Worm (Caenorhabditis elegans) whole organism, L4 larva: ENCODE data around the gene csp-2.

Experiments
- ZK546.5 ChIP-seq, 2 experiments: sonication (generic microtip); optimal IDR thresholded peaks; 2 replicates each; lab custom pipeline; 2017; ENCODE audit warnings: missing biosample characterization in 2 of 2, missing genetic modification characterization in 2 of 2
- fkh-10 ChIP-seq: fragments of 150-350 bp; optimal IDR thresholded peaks from 2 replicates; lab custom pipeline; 2014; ENCODE audit warnings: missing biosample characterization, missing genetic modification reagents, missing genetic modification characterization
- lir-3 ChIP-seq: sonication (generic microtip); optimal IDR thresholded peaks from 2 replicates; lab custom pipeline; 2016; ENCODE audit warnings: mild to moderate bottlenecking, missing genetic modification characterization, missing compliant biosample characterization
- nhr-237 ChIP-seq: sonication (generic microtip); optimal IDR thresholded peaks from 2 replicates; lab custom pipeline; 2017; ENCODE audit warnings: missing biosample characterization, missing genetic modification characterization
- pha-4 ChIP-seq, 2 experiments: fragments of 150-350 bp in 1 of 2; fragments of 200-800 bp in 1 of 2; sonication (Bioruptor generic) in 1 of 2; IDR thresholded peaks in 1 of 2; optimal IDR thresholded peaks in 1 of 2; 2 replicates each; pipeline versions ENCODE4 v1.3.6 to Lab custom; 2014 to 2022; ENCODE audit warnings: missing genetic modification characterization in 2 of 2, missing genetic modification reagents in 2 of 2, missing biosample characterization in 1 of 2, missing compliant biosample characterization in 1 of 2
- snpc-1.2 ChIP-seq: fragments of 200-800 bp; sonication (Bioruptor generic); IDR thresholded peaks from 2 replicates; pipeline ENCODE4 v1.3.6; 2022; ENCODE audit warnings: missing genetic modification reagents, missing genetic modification characterization, missing compliant biosample characterization

DNA sequence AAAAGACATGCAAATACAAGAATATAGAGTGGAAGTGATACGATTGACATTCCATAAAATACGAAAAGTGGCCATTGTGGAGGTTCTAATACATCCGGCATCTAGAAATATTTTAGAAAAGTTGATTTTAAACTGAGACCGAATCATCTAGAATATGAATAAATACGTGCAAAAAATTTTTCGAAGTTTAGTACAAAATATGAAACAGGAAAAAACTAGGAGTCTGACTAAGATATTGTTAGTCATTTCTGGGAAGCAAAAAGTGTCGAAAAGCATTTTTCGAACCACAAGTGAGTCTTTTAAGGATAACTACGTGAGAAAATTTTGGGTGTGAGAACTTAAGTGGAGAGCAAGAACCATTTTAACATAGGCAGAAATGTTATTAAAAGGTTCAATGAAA lies 25.4 kb upstream of the csp-2 start, which contains the start of gene srv-32:
- TF ChIP-seq lir-3 (tag; lab: Kevin White, UChicago): no peak
- no peak for TF ChIP-seq ZK546.5 (tag; optimal IDR thresholded peaks at IDR 0.05; lab: Kevin White, UChicago)
- no peak for TF ChIP-seq snpc-1.2 (GFP tag; lab: Robert Waterston, UW)
- no peak for TF ChIP-seq pha-4 (GFP tag; IDR thresholded peaks at IDR 0.05; lab: Robert Waterston, UW)
- TF ChIP-seq pha-4 (tag; optimal IDR thresholded peaks at IDR 0.05; lab: Kevin White, UChicago): no peak
- no peak for TF ChIP-seq fkh-10
- TF ChIP-seq nhr-237: no peak
